Worm (Caenorhabditis elegans) whole organism, L1 larva: ENCODE measurements around the gene ZK470.2.

Experiments used
- C04F5.9 ChIP-seq: sonication (generic microtip); optimal IDR thresholded peaks from 2 replicates; lab custom pipeline; 2016; ENCODE audit warnings: missing genetic modification characterization, missing compliant biosample characterization
- C16A3.4 ChIP-seq: fragments of 150-350 bp; optimal IDR thresholded peaks from 2 replicates; lab custom pipeline; 2014; ENCODE audit warnings: missing biosample characterization, missing genetic modification characterization
- C34B4.2 ChIP-seq: sonication (generic microtip); optimal IDR thresholded peaks from 2 replicates; lab custom pipeline; 2017; ENCODE audit warnings: mild to moderate bottlenecking, missing genetic modification characterization, missing compliant biosample characterization
- F16B12.6 ChIP-seq: fragments of 150-350 bp; optimal IDR thresholded peaks from 2 replicates; lab custom pipeline; 2014; ENCODE audit warnings: missing biosample characterization, missing genetic modification characterization
- Y116A8C.19 ChIP-seq: sonication (generic microtip); optimal IDR thresholded peaks from 2 replicates; lab custom pipeline; 2016; ENCODE audit warnings: missing compliant biosample characterization, missing genetic modification characterization, borderline replicate concordance
- aha-1 ChIP-seq: fragments of 150-350 bp; optimal IDR thresholded peaks from 2 replicates; lab custom pipeline; 2014; ENCODE audit warnings: missing biosample characterization, missing genetic modification characterization
- aly-2 ChIP-seq: fragments of 150-350 bp; optimal IDR thresholded peaks from 2 replicates; lab custom pipeline; 2014; ENCODE audit warnings: missing biosample characterization, missing genetic modification characterization
- ama-1 ChIP-seq: fragments of 150-350 bp; optimal IDR thresholded peaks from 2 replicates; lab custom pipeline; 2014
- ceh-63 ChIP-seq: fragments of 200-800 bp; sonication (Bioruptor generic); optimal IDR thresholded peaks from 2 replicates; lab custom pipeline; 2018; ENCODE audit warnings: mild to moderate bottlenecking, missing genetic modification characterization, missing compliant biosample characterization
- ceh-8 ChIP-seq: fragments of 200-800 bp; sonication (Bioruptor generic); optimal IDR thresholded peaks from 2 replicates; lab custom pipeline; 2018; ENCODE audit warnings: mild to moderate bottlenecking, missing genetic modification characterization, moderate library complexity, missing compliant biosample characterization
- ceh-88 ChIP-seq: fragments of 200-800 bp; sonication (Bioruptor generic); IDR thresholded peaks from 2 replicates; pipeline ENCODE4 v1.3.6; 2022; ENCODE audit warnings: missing genetic modification characterization, missing compliant biosample characterization
- ceh-90 ChIP-seq: sonication (generic microtip); optimal IDR thresholded peaks from 2 replicates; lab custom pipeline; 2016; ENCODE audit warnings: missing genetic modification characterization, missing compliant biosample characterization
- dpl-1 ChIP-seq, 3 experiments: fragments of 150-350 bp in 2 of 3; sonication (generic microtip) in 1 of 3; optimal IDR thresholded peaks; 2 replicates each; lab custom pipeline; 2014 to 2017; ENCODE audit warnings: missing biosample characterization in 3 of 3, missing genetic modification characterization in 3 of 3, missing genetic modification reagents in 3 of 3
- efl-1 ChIP-seq, 4 experiments: fragments of 150-350 bp; optimal IDR thresholded peaks in 3 of 4; peaks in 1 of 4; 1 replicate in 1 of 4; 2 replicates in 3 of 4; lab custom pipeline; 2014; ENCODE audit warnings: missing biosample characterization in 2 of 4, missing genetic modification characterization in 2 of 4, missing genetic modification reagents in 2 of 4
- egl-13 ChIP-seq: sonication (generic microtip); optimal IDR thresholded peaks from 2 replicates; lab custom pipeline; 2016; ENCODE audit warnings: missing genotype, missing genetic modification reagents, missing genetic modification characterization, missing compliant biosample characterization
- elt-2 ChIP-seq: sonication (generic microtip); optimal IDR thresholded peaks from 2 replicates; lab custom pipeline; 2016; ENCODE audit warnings: missing genetic modification characterization, mild to moderate bottlenecking, inconsistent platforms, missing compliant biosample characterization, missing genetic modification reagents
- ets-5 ChIP-seq: fragments of 200-800 bp; sonication (Bioruptor generic); IDR thresholded peaks from 2 replicates; pipeline ENCODE4 v1.3.6; 2022; ENCODE audit warnings: missing genetic modification characterization, missing compliant biosample characterization
- fkh-10 ChIP-seq: sonication (generic microtip); optimal IDR thresholded peaks from 2 replicates; lab custom pipeline; 2017; ENCODE audit warnings: missing biosample characterization, missing genetic modification reagents, missing genetic modification characterization
- fkh-4 ChIP-seq: sonication (generic microtip); optimal IDR thresholded peaks from 2 replicates; lab custom pipeline; 2016; ENCODE audit warnings: missing compliant biosample characterization, missing genetic modification characterization, borderline replicate concordance
- fkh-8 ChIP-seq: sonication (generic microtip); optimal IDR thresholded peaks from 2 replicates; lab custom pipeline; 2016; ENCODE audit warnings: mild to moderate bottlenecking, missing genetic modification characterization, missing compliant biosample characterization
- fos-1 ChIP-seq: fragments of 150-350 bp; optimal IDR thresholded peaks from 2 replicates; lab custom pipeline; 2014; ENCODE audit warnings: missing biosample characterization, missing genetic modification characterization
- grh-1 ChIP-seq: fragments of 200-800 bp; sonication (Bioruptor generic); IDR thresholded peaks from 2 replicates; pipeline ENCODE4 v1.3.6; 2022; ENCODE audit warnings: missing genetic modification reagents, missing genetic modification characterization, missing compliant biosample characterization
- hpl-2 ChIP-seq: fragments of 150-350 bp; optimal IDR thresholded peaks from 2 replicates; lab custom pipeline; 2014; ENCODE audit warnings: missing biosample characterization, missing genetic modification reagents, missing genetic modification characterization
- irx-1 ChIP-seq: sonication (generic microtip); optimal IDR thresholded peaks from 2 replicates; lab custom pipeline; 2016; ENCODE audit warnings: missing genetic modification characterization, missing compliant biosample characterization
- isw-1 ChIP-seq: fragments of 200-800 bp; sonication (Bioruptor generic); IDR thresholded peaks from 2 replicates; pipeline ENCODE4 v1.3.6; 2022; ENCODE audit warnings: missing genetic modification characterization, missing compliant biosample characterization
- lin-13 ChIP-seq: fragments of 150-350 bp; optimal IDR thresholded peaks from 2 replicates; lab custom pipeline; 2014; ENCODE audit warnings: missing biosample characterization, missing genetic modification reagents, missing genetic modification characterization
- lin-14 ChIP-seq: fragments of 200-800 bp; sonication (Bioruptor generic); optimal IDR thresholded peaks from 2 replicates; lab custom pipeline; 2018; ENCODE audit warnings: mild to moderate bottlenecking, missing genetic modification characterization, moderate library complexity, missing compliant biosample characterization
- lin-35 ChIP-seq, 2 experiments: fragments of 150-350 bp; optimal IDR thresholded peaks; 2 replicates each; lab custom pipeline; 2014; ENCODE audit warnings: missing biosample characterization in 2 of 2, missing genetic modification characterization in 2 of 2, missing genetic modification reagents in 2 of 2
- lsy-2 ChIP-seq, 2 experiments: fragments of 150-350 bp; optimal IDR thresholded peaks; 2 replicates each; lab custom pipeline; 2014; ENCODE audit warnings: missing biosample characterization in 2 of 2, missing genetic modification characterization in 2 of 2
- mab-9 ChIP-seq: fragments of 200-800 bp; sonication (Bioruptor generic); IDR thresholded peaks from 2 replicates; pipeline ENCODE4 v1.3.6; 2022; ENCODE audit warnings: missing genetic modification reagents, missing genetic modification characterization, missing compliant biosample characterization
- mdl-1 ChIP-seq, 2 experiments: fragments of 150-350 bp; optimal IDR thresholded peaks; 2 replicates each; lab custom pipeline; 2014 to 2017; ENCODE audit warnings: missing biosample characterization in 2 of 2, missing genetic modification characterization in 2 of 2, inconsistent platforms in 1 of 2
- mep-1 ChIP-seq: fragments of 150-350 bp; optimal IDR thresholded peaks from 2 replicates; lab custom pipeline; 2014; ENCODE audit warnings: missing biosample characterization, missing genetic modification characterization
- nhr-11 ChIP-seq: fragments of 150-350 bp; optimal IDR thresholded peaks from 2 replicates; lab custom pipeline; 2014; ENCODE audit warnings: missing biosample characterization, missing genetic modification characterization
- nhr-12 ChIP-seq: sonication (generic microtip); optimal IDR thresholded peaks from 2 replicates; lab custom pipeline; 2017; ENCODE audit warnings: missing biosample characterization, missing genetic modification characterization
- nhr-20 ChIP-seq: sonication (generic microtip); optimal IDR thresholded peaks from 2 replicates; lab custom pipeline; 2016; ENCODE audit warnings: mild to moderate bottlenecking, missing genetic modification characterization, missing compliant biosample characterization
- nhr-237 ChIP-seq: fragments of 150-350 bp; optimal IDR thresholded peaks from 2 replicates; lab custom pipeline; 2014; ENCODE audit warnings: missing biosample characterization, missing genetic modification characterization
- nhr-28 ChIP-seq: fragments of 150-350 bp; optimal IDR thresholded peaks from 2 replicates; lab custom pipeline; 2014; ENCODE audit warnings: missing biosample characterization, missing genetic modification characterization
- nhr-76 ChIP-seq: sonication (generic microtip); optimal IDR thresholded peaks from 2 replicates; lab custom pipeline; 2017; ENCODE audit warnings: missing biosample characterization, missing genetic modification characterization
- nhr-77 ChIP-seq: fragments of 150-350 bp; optimal IDR thresholded peaks from 2 replicates; lab custom pipeline; 2014; ENCODE audit warnings: missing biosample characterization, missing genetic modification characterization
- nhr-84 ChIP-seq: sonication (generic microtip); optimal IDR thresholded peaks from 2 replicates; lab custom pipeline; 2017; ENCODE audit warnings: missing biosample characterization, missing genetic modification characterization
- nhr-85 ChIP-seq: sonication (generic microtip); peaks from one replicate; lab custom pipeline; 2016; ENCODE audit warnings: missing genetic modification characterization, inconsistent platforms, missing compliant biosample characterization
- nhr-90 ChIP-seq: sonication (generic microtip); optimal IDR thresholded peaks from 2 replicates; lab custom pipeline; 2016; ENCODE audit warnings: mild to moderate bottlenecking, missing genetic modification characterization, missing compliant biosample characterization; ENCODE audit not compliant: poor library complexity
- pax-3 ChIP-seq: fragments of 200-800 bp; sonication (Bioruptor generic); optimal IDR thresholded peaks from 2 replicates; lab custom pipeline; 2018; ENCODE audit warnings: mild to moderate bottlenecking, missing genetic modification characterization, moderate library complexity, missing compliant biosample characterization
- pqm-1 ChIP-seq: sonication (generic microtip); optimal IDR thresholded peaks from 3 replicates; lab custom pipeline; 2017; ENCODE audit warnings: missing biosample characterization, missing genetic modification characterization
- snpc-4 ChIP-seq: fragments of 150-350 bp; optimal IDR thresholded peaks from 2 replicates; lab custom pipeline; 2014; ENCODE audit warnings: missing biosample characterization, missing genetic modification characterization
- swsn-7 ChIP-seq: sonication (generic microtip); optimal IDR thresholded peaks from 2 replicates; lab custom pipeline; 2016; ENCODE audit warnings: missing genetic modification characterization, missing compliant biosample characterization
- tbx-2 ChIP-seq: sonication (generic microtip); optimal IDR thresholded peaks from 2 replicates; lab custom pipeline; 2016; ENCODE audit warnings: missing genetic modification characterization, missing compliant biosample characterization
- unc-130 ChIP-seq: fragments of 150-350 bp; optimal IDR thresholded peaks from 2 replicates; lab custom pipeline; 2017; ENCODE audit warnings: missing biosample characterization, missing genetic modification characterization, inconsistent platforms
- unc-86 ChIP-seq: sonication (generic microtip); optimal IDR thresholded peaks from 2 replicates; lab custom pipeline; 2016; ENCODE audit warnings: missing genetic modification characterization, missing compliant biosample characterization
- vab-15 ChIP-seq: sonication (generic microtip); optimal IDR thresholded peaks from 2 replicates; lab custom pipeline; 2017; ENCODE audit warnings: missing genotype, mild to moderate bottlenecking, missing genetic modification characterization, missing compliant biosample characterization
- zip-4 ChIP-seq: fragments of 200-800 bp; sonication (Bioruptor generic); optimal IDR thresholded peaks from 2 replicates; lab custom pipeline; 2018; ENCODE audit warnings: mild to moderate bottlenecking, missing genetic modification characterization, moderate library complexity, missing compliant biosample characterization

The ZK470.2 gene

ce11 chrX:4142648-4143259 lies 7.8 kb downstream of the ZK470.2 start (continued):
- TF ChIP-seq lin-14 (GFP tag; lab: Kevin White, UChicago): no peak
- no peak for TF ChIP-seq C34B4.2
- TF ChIP-seq irx-1: no peak
- TF ChIP-seq mep-1 (tag; lab: Kevin White, UChicago): peak; percentile 77
- peak; percentile 60 for TF ChIP-seq fkh-8 (tag; lab: Kevin White, UChicago)
- TF ChIP-seq fos-1 (tag; lab: Kevin White, UChicago): no peak
- no peak for TF ChIP-seq grh-1 (GFP tag; lab: Robert Waterston, UW)
- TF ChIP-seq swsn-7 (tag; lab: Kevin White, UChicago): peak; percentile 20
- TF ChIP-seq ceh-63: no peak
- no peak for TF ChIP-seq C04F5.9 (tag; lab: Kevin White, UChicago)
- no peak for TF ChIP-seq nhr-11 (tag; lab: Kevin White, UChicago)
- TF ChIP-seq nhr-90 (tag; lab: Kevin White, UChicago): no peak
- peak; percentile 63 for TF ChIP-seq elt-2 (tag; lab: Kevin White, UChicago)
- no peak for TF ChIP-seq vab-15 (tag; lab: Kevin White, UChicago)
- no peak for TF ChIP-seq nhr-12 (tag; lab: Kevin White, UChicago)
- TF ChIP-seq ceh-88 (GFP tag; lab: Robert Waterston, UW): no peak
- TF ChIP-seq zip-4 (GFP tag; lab: Kevin White, UChicago): no peak
- TF ChIP-seq nhr-237 (tag; lab: Kevin White, UChicago): no peak
- no peak for TF ChIP-seq isw-1
- TF ChIP-seq mab-9 (GFP tag; lab: Robert Waterston, UW): peak; percentile 23; the same call in 1 of the 2 replicates
- TF ChIP-seq pqm-1: no peak
- TF ChIP-seq snpc-4 (tag; lab: Kevin White, UChicago): no peak
- TF ChIP-seq hpl-2 (GFP tag; lab: Kevin White, UChicago): no peak
- peak in 1 of 2 experiments; percentile 14 for TF ChIP-seq efl-1 (optimal IDR thresholded peaks at IDR 0.05; lab: Kevin White, UChicago)
- TF ChIP-seq efl-1 (GFP tag; optimal IDR thresholded peaks at IDR 0.05 in 1 of 2; lab: Kevin White, UChicago): peak in 1 of 2 experiments; percentile 93
- TF ChIP-seq ets-5 (GFP tag; lab: Robert Waterston, UW): no peak
- no peak for TF ChIP-seq pax-3
- TF ChIP-seq ama-1 (lab: Kevin White, UChicago): no peak
- no peak for TF ChIP-seq fkh-10 (GFP tag; lab: Kevin White, UChicago)
- TF ChIP-seq ceh-90 (tag; lab: Kevin White, UChicago): no peak
- TF ChIP-seq nhr-84 (tag; lab: Kevin White, UChicago): no peak
- TF ChIP-seq nhr-20 (tag; lab: Kevin White, UChicago): no peak
- TF ChIP-seq unc-130 (tag; lab: Kevin White, UChicago): peak; percentile 65
- TF ChIP-seq aly-2 (tag; lab: Kevin White, UChicago): no peak
- peak; percentile 33 to 37 for TF ChIP-seq lsy-2 (tag; optimal IDR thresholded peaks at IDR 0.05; lab: Kevin White, UChicago)
- no peak for TF ChIP-seq ceh-8 (GFP tag; lab: Kevin White, UChicago)
- TF ChIP-seq nhr-85 (tag; lab: Kevin White, UChicago): peak; percentile 73
- no peak for TF ChIP-seq nhr-77 (tag; lab: Kevin White, UChicago)
- TF ChIP-seq F16B12.6: no peak
- TF ChIP-seq tbx-2: no peak
- peak; percentile 67 for TF ChIP-seq aha-1 (tag; lab: Kevin White, UChicago)
- no peak for TF ChIP-seq dpl-1 (GFP tag; optimal IDR thresholded peaks at IDR 0.05; lab: Kevin White, UChicago)
- TF ChIP-seq unc-86 (tag; lab: Kevin White, UChicago): no peak
- no peak for TF ChIP-seq egl-13 (tag; lab: Kevin White, UChicago)
- no peak for TF ChIP-seq C16A3.4
- TF ChIP-seq fkh-4: no peak
- no peak for TF ChIP-seq lin-35 (GFP tag; optimal IDR thresholded peaks at IDR 0.05; lab: Kevin White, UChicago)
- TF ChIP-seq lin-13 (GFP tag; lab: Kevin White, UChicago): peak; percentile 60
- TF ChIP-seq mdl-1 (tag; optimal IDR thresholded peaks at IDR 0.05; lab: Kevin White, UChicago): peak in 1 of 2 experiments; percentile 44
- no peak for TF ChIP-seq nhr-28 (tag; lab: Kevin White, UChicago)
- TF ChIP-seq nhr-76 (tag; lab: Kevin White, UChicago): no peak
- no peak for TF ChIP-seq Y116A8C.19 (tag; lab: Kevin White, UChicago)
